Fruit fly (Drosophila melanogaster): Measurements from ENCODE around the gene CG14218.

The CG14218 gene

DNA sequence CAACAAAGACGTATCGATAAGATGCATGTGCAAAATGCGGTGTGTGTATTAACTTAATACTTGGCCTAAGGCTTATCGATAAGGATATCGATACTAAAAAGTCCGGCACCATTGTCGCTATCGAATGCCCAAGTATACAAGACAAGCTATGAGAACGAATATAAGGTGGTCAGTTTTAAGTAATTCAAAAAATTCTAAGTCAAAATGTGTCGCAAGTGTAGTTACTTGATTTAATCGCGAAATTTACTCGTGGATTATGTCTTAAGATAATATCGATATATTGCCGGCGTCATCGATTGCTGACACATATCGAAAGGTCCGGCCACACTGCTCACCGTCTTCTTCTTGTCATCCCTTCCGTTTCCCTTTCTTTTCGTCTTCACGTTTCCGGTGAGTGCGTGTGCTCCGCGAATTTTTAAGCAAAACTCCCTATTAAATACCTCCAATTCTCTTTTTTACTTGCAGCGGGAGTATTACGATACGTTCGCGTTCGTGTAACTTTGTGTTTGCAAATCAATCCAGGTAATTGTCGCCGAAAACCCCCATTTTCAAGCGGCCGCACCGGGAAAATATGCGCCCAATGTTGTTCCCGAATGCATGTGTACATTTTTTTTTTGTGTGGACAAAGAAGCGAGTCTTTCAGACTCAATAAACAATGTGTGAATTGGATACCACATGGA lies 16.0 kb upstream of the CG14218 start, which contains the start of gene RpS10b (continued):
- TF ChIP-seq ATbp (GFP tag; optimal IDR thresholded peaks at IDR 0.05) (peak; percentile 92), CG6791 (GFP tag; IDR thresholded peaks at IDR 0.05; ENCODE audit: partially characterized antibody) (peak; percentile 87), crol (GFP tag; IDR thresholded peaks at IDR 0.05) (peak; percentile 48; the same call in 1 of the 2 replicates), CG1647 (GFP tag; optimal IDR thresholded peaks at IDR 0.05) (peak; percentile 48), shn (GFP tag; optimal IDR thresholded peaks at IDR 0.05) (peak; percentile 90), rib (GFP tag; IDR thresholded peaks at IDR 0.05) (no peak; the same call in 1 of the 2 replicates), ham (GFP tag; IDR thresholded peaks at IDR 0.05) (peak; percentile 71; the same call in 1 of the 2 replicates), gfzf (GFP tag; optimal IDR thresholded peaks at IDR 0.05) (peak; percentile 62), Pdp1 (GFP tag; optimal IDR thresholded peaks at IDR 0.05) (peak; percentile 48 to 79), Hand (GFP tag; optimal IDR thresholded peaks at IDR 0.05) (peak; percentile 90), CG14710 (tag; optimal IDR thresholded peaks at IDR 0.05) (peak; percentile 93), Bgb (GFP tag; IDR thresholded peaks at IDR 0.05; ENCODE audit: partially characterized antibody) (peak; percentile 91), Med (GFP tag) (peak; percentile 99), CG12071 (GFP tag; optimal IDR thresholded peaks at IDR 0.05) (peak; percentile 94), CG32772 (GFP tag; IDR thresholded peaks at IDR 0.05) (peak; percentile 69; the same call in 1 of the 2 replicates), E2f1 (GFP tag; IDR thresholded peaks at IDR 0.05) (peak; percentile 70), CG4707 (GFP tag; optimal IDR thresholded peaks at IDR 0.05) (peak; percentile 90), abd-A (tag; optimal IDR thresholded peaks at IDR 0.05) (no peak), CG8290 (GFP tag; optimal IDR thresholded peaks at IDR 0.05) (peak; percentile 75), CG8290 (tag; optimal IDR thresholded peaks at IDR 0.05) (peak; percentile 86 to 95), CG6175 (GFP tag; IDR thresholded peaks at IDR 0.05) (peak; percentile 66; the same call in 2 of the 3 replicates), Max (GFP tag; optimal IDR thresholded peaks at IDR 0.05) (peak; percentile 87), psq (GFP tag; optimal IDR thresholded peaks at IDR 0.05) (peak; percentile 42), Hmx (GFP tag; optimal IDR thresholded peaks at IDR 0.05) (no peak), danr (GFP tag; IDR thresholded peaks at IDR 0.05) (peak; percentile 32; the same call in 1 of the 2 replicates), CG12219 (GFP tag; optimal IDR thresholded peaks at IDR 0.05) (peak; percentile 89), tio (GFP tag; optimal IDR thresholded peaks at IDR 0.05) (peak; percentile 62), odd (GFP tag; optimal IDR thresholded peaks at IDR 0.05) (peak; percentile 97), Sox102F (GFP tag; optimal IDR thresholded peaks at IDR 0.05) (peak; percentile 47), CG11456 (GFP tag; IDR thresholded peaks at IDR 0.05) (peak; percentile 90), CG4328 (GFP tag; optimal IDR thresholded peaks at IDR 0.05) (peak; percentile 96), H15 (GFP tag; IDR thresholded peaks at IDR 0.05) (peak; percentile 75), vvl (GFP tag; IDR thresholded peaks at IDR 0.05) (peak; percentile 76), CG31388 (GFP tag; optimal IDR thresholded peaks at IDR 0.05) (peak; percentile 29), CG10321 (GFP tag; IDR thresholded peaks at IDR 0.05) (0 out of 2 replicates have a peak, but pooled peaks have one; percentile 25), BtbVII (GFP tag; optimal IDR thresholded peaks at IDR 0.05) (peak; percentile 94), CG12942 (GFP tag; optimal IDR thresholded peaks at IDR 0.05) (peak; percentile 57), CG16813 (GFP tag; IDR thresholded peaks at IDR 0.05; ENCODE audit: partially characterized antibody) (peak; percentile 98), CG11093 (GFP tag; IDR thresholded peaks at IDR 0.05) (no peak), CG17912 (GFP tag; optimal IDR thresholded peaks at IDR 0.05) (peak; percentile 95), ewg (GFP tag; optimal IDR thresholded peaks at IDR 0.05) (peak; percentile 84), CG2120 (GFP tag; optimal IDR thresholded peaks at IDR 0.05) (peak; percentile 65), CG11085 (GFP tag; IDR thresholded peaks at IDR 0.05) (peak; percentile 78), onecut (GFP tag; IDR thresholded peaks at IDR 0.05) (peak; percentile 92), CG18599 (GFP tag; optimal IDR thresholded peaks at IDR 0.05) (peak; percentile 92), pnt (GFP tag; optimal IDR thresholded peaks at IDR 0.05) (no peak), crc (GFP tag; optimal IDR thresholded peaks at IDR 0.05) (peak; percentile 46), CG9876 (GFP tag; optimal IDR thresholded peaks at IDR 0.05) (peak; percentile 89), CG9215 (GFP tag; IDR thresholded peaks at IDR 0.05) (peak; percentile 42)

Measured in whole organism, embryonic.